Worm (Caenorhabditis elegans) whole organism, L1 larva: ENCODE data around the gene wrt-9.
A peak's percentile ranks its signal among the peaks of the same experiment; 100 is the strongest.

Source experiments
- C04F5.9 ChIP-seq: sonication (generic microtip); optimal IDR thresholded peaks from 2 replicates; lab custom pipeline; 2016; ENCODE audit warnings: missing genetic modification characterization, missing compliant biosample characterization
- C16A3.4 ChIP-seq: fragments of 150-350 bp; optimal IDR thresholded peaks from 2 replicates; lab custom pipeline; 2014; ENCODE audit warnings: missing biosample characterization, missing genetic modification characterization
- Y116A8C.19 ChIP-seq: sonication (generic microtip); optimal IDR thresholded peaks from 2 replicates; lab custom pipeline; 2016; ENCODE audit warnings: missing compliant biosample characterization, missing genetic modification characterization, borderline replicate concordance
- ceh-8 ChIP-seq: fragments of 200-800 bp; sonication (Bioruptor generic); optimal IDR thresholded peaks from 2 replicates; lab custom pipeline; 2018; ENCODE audit warnings: mild to moderate bottlenecking, missing genetic modification characterization, moderate library complexity, missing compliant biosample characterization
- ceh-82 ChIP-seq, 3 experiments: fragments of 150-350 bp in 1 of 3; sonication (generic microtip) in 2 of 3; optimal IDR thresholded peaks; 2 replicates each; lab custom pipeline; 2014 to 2017; ENCODE audit warnings: missing biosample characterization in 3 of 3, missing genetic modification characterization in 3 of 3
- ceh-88 ChIP-seq: fragments of 200-800 bp; sonication (Bioruptor generic); IDR thresholded peaks from 2 replicates; pipeline ENCODE4 v1.3.6; 2022; ENCODE audit warnings: missing genetic modification characterization, missing compliant biosample characterization
- ceh-90 ChIP-seq: sonication (generic microtip); optimal IDR thresholded peaks from 2 replicates; lab custom pipeline; 2016; ENCODE audit warnings: missing genetic modification characterization, missing compliant biosample characterization
- ces-1 ChIP-seq: fragments of 150-350 bp; optimal IDR thresholded peaks from 2 replicates; lab custom pipeline; 2014; ENCODE audit warnings: missing biosample characterization, missing genetic modification reagents, missing genetic modification characterization
- dsc-1 ChIP-seq: sonication (generic microtip); optimal IDR thresholded peaks from 2 replicates; lab custom pipeline; 2016; ENCODE audit warnings: mild to moderate bottlenecking, missing genetic modification characterization, missing compliant biosample characterization
- fkh-10 ChIP-seq: sonication (generic microtip); optimal IDR thresholded peaks from 2 replicates; lab custom pipeline; 2017; ENCODE audit warnings: missing biosample characterization, missing genetic modification reagents, missing genetic modification characterization
- fkh-8 ChIP-seq: sonication (generic microtip); optimal IDR thresholded peaks from 2 replicates; lab custom pipeline; 2016; ENCODE audit warnings: mild to moderate bottlenecking, missing genetic modification characterization, missing compliant biosample characterization
- hlh-4 ChIP-seq: sonication (generic microtip); optimal IDR thresholded peaks from 2 replicates; lab custom pipeline; 2016; ENCODE audit warnings: mild to moderate bottlenecking, missing genetic modification characterization, missing compliant biosample characterization
- hpl-2 ChIP-seq: fragments of 150-350 bp; optimal IDR thresholded peaks from 2 replicates; lab custom pipeline; 2014; ENCODE audit warnings: missing biosample characterization, missing genetic modification reagents, missing genetic modification characterization
- irx-1 ChIP-seq: sonication (generic microtip); optimal IDR thresholded peaks from 2 replicates; lab custom pipeline; 2016; ENCODE audit warnings: missing genetic modification characterization, missing compliant biosample characterization
- isw-1 ChIP-seq: fragments of 200-800 bp; sonication (Bioruptor generic); IDR thresholded peaks from 2 replicates; pipeline ENCODE4 v1.3.6; 2022; ENCODE audit warnings: missing genetic modification characterization, missing compliant biosample characterization
- lin-13 ChIP-seq: fragments of 150-350 bp; optimal IDR thresholded peaks from 2 replicates; lab custom pipeline; 2014; ENCODE audit warnings: missing biosample characterization, missing genetic modification reagents, missing genetic modification characterization
- lin-14 ChIP-seq: fragments of 200-800 bp; sonication (Bioruptor generic); optimal IDR thresholded peaks from 2 replicates; lab custom pipeline; 2018; ENCODE audit warnings: mild to moderate bottlenecking, missing genetic modification characterization, moderate library complexity, missing compliant biosample characterization
- lin-35 ChIP-seq, 2 experiments: fragments of 150-350 bp; optimal IDR thresholded peaks; 2 replicates each; lab custom pipeline; 2014; ENCODE audit warnings: missing biosample characterization in 2 of 2, missing genetic modification characterization in 2 of 2, missing genetic modification reagents in 2 of 2
- lin-39 ChIP-seq: fragments of 150-350 bp; optimal IDR thresholded peaks from 2 replicates; lab custom pipeline; 2014; ENCODE audit warnings: missing biosample characterization, missing genetic modification reagents, missing genetic modification characterization
- lir-3 ChIP-seq: sonication (generic microtip); optimal IDR thresholded peaks from 2 replicates; lab custom pipeline; 2016; ENCODE audit warnings: mild to moderate bottlenecking, missing genetic modification characterization, moderate library complexity, missing compliant biosample characterization; ENCODE audit not compliant: poor library complexity
- lsy-2 ChIP-seq, 2 experiments: fragments of 150-350 bp; optimal IDR thresholded peaks; 2 replicates each; lab custom pipeline; 2014; ENCODE audit warnings: missing biosample characterization in 2 of 2, missing genetic modification characterization in 2 of 2
- mab-9 ChIP-seq: fragments of 200-800 bp; sonication (Bioruptor generic); IDR thresholded peaks from 2 replicates; pipeline ENCODE4 v1.3.6; 2022; ENCODE audit warnings: missing genetic modification reagents, missing genetic modification characterization, missing compliant biosample characterization
- mep-1 ChIP-seq: fragments of 150-350 bp; optimal IDR thresholded peaks from 2 replicates; lab custom pipeline; 2014; ENCODE audit warnings: missing biosample characterization, missing genetic modification characterization
- nhr-19 ChIP-seq: fragments of 200-800 bp; sonication (Bioruptor generic); conservative IDR thresholded peaks from 2 replicates; pipeline ENCODE4 v1.3.6; 2022; ENCODE audit warnings: missing genetic modification characterization, missing compliant biosample characterization
- nhr-20 ChIP-seq: sonication (generic microtip); optimal IDR thresholded peaks from 2 replicates; lab custom pipeline; 2016; ENCODE audit warnings: mild to moderate bottlenecking, missing genetic modification characterization, missing compliant biosample characterization
- nhr-237 ChIP-seq: fragments of 150-350 bp; optimal IDR thresholded peaks from 2 replicates; lab custom pipeline; 2014; ENCODE audit warnings: missing biosample characterization, missing genetic modification characterization
- nhr-28 ChIP-seq: fragments of 150-350 bp; optimal IDR thresholded peaks from 2 replicates; lab custom pipeline; 2014; ENCODE audit warnings: missing biosample characterization, missing genetic modification characterization
- nhr-47 ChIP-seq: sonication (generic microtip); optimal IDR thresholded peaks from 2 replicates; lab custom pipeline; 2016; ENCODE audit warnings: mild to moderate bottlenecking, missing genetic modification characterization, moderate library complexity, missing compliant biosample characterization
- nhr-71 ChIP-seq: sonication (generic microtip); optimal IDR thresholded peaks from 2 replicates; lab custom pipeline; 2016; ENCODE audit warnings: mild to moderate bottlenecking, missing genetic modification characterization, moderate library complexity, missing compliant biosample characterization
- nhr-77 ChIP-seq: fragments of 150-350 bp; optimal IDR thresholded peaks from 2 replicates; lab custom pipeline; 2014; ENCODE audit warnings: missing biosample characterization, missing genetic modification characterization
- nhr-84 ChIP-seq: sonication (generic microtip); optimal IDR thresholded peaks from 2 replicates; lab custom pipeline; 2017; ENCODE audit warnings: missing biosample characterization, missing genetic modification characterization
- nhr-85 ChIP-seq: sonication (generic microtip); peaks from one replicate; lab custom pipeline; 2016; ENCODE audit warnings: missing genetic modification characterization, inconsistent platforms, missing compliant biosample characterization
- nhr-90 ChIP-seq: sonication (generic microtip); optimal IDR thresholded peaks from 2 replicates; lab custom pipeline; 2016; ENCODE audit warnings: mild to moderate bottlenecking, missing genetic modification characterization, missing compliant biosample characterization; ENCODE audit not compliant: poor library complexity
- pqm-1 ChIP-seq: sonication (generic microtip); optimal IDR thresholded peaks from 3 replicates; lab custom pipeline; 2017; ENCODE audit warnings: missing biosample characterization, missing genetic modification characterization
- skn-1 ChIP-seq: fragments of 150-350 bp; optimal IDR thresholded peaks from 2 replicates; lab custom pipeline; 2014; ENCODE audit warnings: missing biosample characterization, missing genetic modification characterization
- snpc-4 ChIP-seq: fragments of 150-350 bp; optimal IDR thresholded peaks from 2 replicates; lab custom pipeline; 2014; ENCODE audit warnings: missing biosample characterization, missing genetic modification characterization
- snu-23 ChIP-seq: sonication (generic microtip); optimal IDR thresholded peaks from 2 replicates; lab custom pipeline; 2016; ENCODE audit warnings: missing genetic modification characterization, missing compliant biosample characterization
- sox-4 ChIP-seq: sonication (generic microtip); optimal IDR thresholded peaks from 2 replicates; lab custom pipeline; 2016; ENCODE audit warnings: missing genetic modification characterization, missing compliant biosample characterization
- sup-37 ChIP-seq: fragments of 200-800 bp; sonication (Bioruptor generic); optimal IDR thresholded peaks from 2 replicates; lab custom pipeline; 2018; ENCODE audit warnings: mild to moderate bottlenecking, missing genetic modification characterization, missing compliant biosample characterization
- tbx-2 ChIP-seq: sonication (generic microtip); optimal IDR thresholded peaks from 2 replicates; lab custom pipeline; 2016; ENCODE audit warnings: missing genetic modification characterization, missing compliant biosample characterization
- unc-30 ChIP-seq: sonication (generic microtip); optimal IDR thresholded peaks from 2 replicates; lab custom pipeline; 2017; ENCODE audit warnings: missing biosample characterization, missing genetic modification characterization
- unc-86 ChIP-seq: sonication (generic microtip); optimal IDR thresholded peaks from 2 replicates; lab custom pipeline; 2016; ENCODE audit warnings: missing genetic modification characterization, missing compliant biosample characterization
- xbp-1 ChIP-seq: sonication (generic microtip); optimal IDR thresholded peaks from 2 replicates; lab custom pipeline; 2016; ENCODE audit warnings: missing genetic modification characterization, missing compliant biosample characterization
- zip-4 ChIP-seq: fragments of 200-800 bp; sonication (Bioruptor generic); optimal IDR thresholded peaks from 2 replicates; lab custom pipeline; 2018; ENCODE audit warnings: mild to moderate bottlenecking, missing genetic modification characterization, moderate library complexity, missing compliant biosample characterization
- ztf-11 ChIP-seq, 2 experiments: sonication (generic microtip); optimal IDR thresholded peaks; 2 replicates each; lab custom pipeline; 2016 to 2017; ENCODE audit warnings: missing genetic modification characterization in 2 of 2, missing biosample characterization in 1 of 2, missing compliant biosample characterization in 1 of 2

Gene wrt-9

ce11 chrX:1589962-1590361, 13.5 kb downstream of the wrt-9 start:
- TF ChIP-seq nhr-90 = peak; percentile 23
- TF ChIP-seq hpl-2 (GFP tag; lab: Kevin White, UChicago) = no peak
- no peak for TF ChIP-seq nhr-84 (tag; lab: Kevin White, UChicago)
- peak; percentile 8 for TF ChIP-seq dsc-1 (tag; lab: Kevin White, UChicago)
- TF ChIP-seq lin-35 (GFP tag; optimal IDR thresholded peaks at IDR 0.05; lab: Kevin White, UChicago) = peak in 1 of 2 experiments; percentile 12

ce11 chrX:1598061-1598690, 21.7 kb downstream of the wrt-9 start:
- TF ChIP-seq lin-14 (GFP tag; lab: Kevin White, UChicago) (peak; percentile 43), tbx-2 (tag; lab: Kevin White, UChicago) (no peak), unc-86 (peak; percentile 1), lir-3 (no peak)

ce11 chrX:1599294-1599693, 22.9 kb downstream of the wrt-9 start:
- TF ChIP-seq zip-4 (GFP tag; lab: Kevin White, UChicago) (no peak), ces-1 (GFP tag; lab: Kevin White, UChicago) (no peak), nhr-28 (no peak), ceh-8 (GFP tag; lab: Kevin White, UChicago) (no peak), C16A3.4 (tag; lab: Kevin White, UChicago) (no peak), pqm-1 (tag; lab: Kevin White, UChicago) (no peak), nhr-47 (tag; lab: Kevin White, UChicago) (peak; percentile 11), nhr-77 (no peak), nhr-90 (no peak), nhr-19 (GFP tag; lab: Robert Waterston, UW) (no peak), snpc-4 (no peak), nhr-237 (tag; lab: Kevin White, UChicago) (no peak), lin-39 (no peak), dsc-1 (tag; lab: Kevin White, UChicago) (peak; percentile 22), C04F5.9 (tag; lab: Kevin White, UChicago) (no peak), ceh-88 (GFP tag; lab: Robert Waterston, UW) (no peak), snu-23 (GFP tag; lab: Kevin White, UChicago) (no peak), lin-35 (GFP tag; optimal IDR thresholded peaks at IDR 0.05; lab: Kevin White, UChicago) (no peak), fkh-8 (tag; lab: Kevin White, UChicago) (peak; percentile 29), ceh-82 (tag; optimal IDR thresholded peaks at IDR 0.05; lab: Kevin White, UChicago) (peak in 1 of 3 experiments; percentile 10), sox-4 (tag; lab: Kevin White, UChicago) (no peak), tbx-2 (tag; lab: Kevin White, UChicago) (no peak), isw-1 (GFP tag; lab: Robert Waterston, UW) (no peak), sup-37 (GFP tag; lab: Kevin White, UChicago) (no peak), nhr-85 (tag; lab: Kevin White, UChicago) (no peak), lin-14 (GFP tag; lab: Kevin White, UChicago) (peak; percentile 52), nhr-71 (tag; lab: Kevin White, UChicago) (no peak), unc-86 (no peak), mab-9 (GFP tag; lab: Robert Waterston, UW) (no peak), nhr-84 (tag; lab: Kevin White, UChicago) (no peak), lin-13 (no peak), skn-1 (no peak), ceh-90 (tag; lab: Kevin White, UChicago) (no peak), hpl-2 (GFP tag; lab: Kevin White, UChicago) (no peak), irx-1 (tag; lab: Kevin White, UChicago) (no peak), unc-30 (tag; lab: Kevin White, UChicago) (no peak), nhr-20 (tag; lab: Kevin White, UChicago) (no peak), hlh-4 (no peak), mep-1 (tag; lab: Kevin White, UChicago) (no peak), ztf-11 (tag; optimal IDR thresholded peaks at IDR 0.05; lab: Kevin White, UChicago) (no peak), fkh-10 (GFP tag; lab: Kevin White, UChicago) (peak; percentile 54), lsy-2 (tag; optimal IDR thresholded peaks at IDR 0.05; lab: Kevin White, UChicago) (no peak), Y116A8C.19 (tag; lab: Kevin White, UChicago) (no peak), xbp-1 (no peak)
